Fruit fly (Drosophila melanogaster) S2 (cell line): Measurements from ENCODE around the gene CG7778.

ENCODE experiments used
- CG8478 ChIP-seq: fragments of >200 bp; optimal IDR thresholded peaks from 2 replicates; lab custom pipeline; 2018
- CTCF ChIP-seq, 2 experiments: fragments of >200 bp; optimal IDR thresholded peaks; 2 replicates each; lab custom pipeline; 2018

DNA sequence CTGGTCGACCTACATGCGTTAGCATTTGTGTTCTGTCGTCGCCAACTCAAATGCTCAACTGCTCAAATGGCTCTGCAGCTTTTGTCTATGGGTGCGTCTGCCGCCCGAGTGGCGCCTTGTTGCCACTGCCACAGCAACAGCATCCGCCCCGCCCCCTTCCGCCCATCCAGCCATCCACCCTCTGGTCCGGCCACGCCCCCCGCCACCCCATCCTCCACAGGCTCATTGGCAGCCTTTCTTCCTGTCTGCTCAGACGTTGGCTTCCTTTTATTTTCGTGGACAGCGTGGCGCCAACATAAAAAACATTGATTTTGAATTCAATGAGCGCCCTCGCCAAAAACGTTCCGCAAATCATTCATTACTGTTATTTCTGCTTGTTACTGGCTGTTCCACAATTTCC lies 12.8 kb upstream of the CG7778 start:
- TF ChIP-seq CG8478 (no peak), CTCF (optimal IDR thresholded peaks at IDR 0.05; lab: Kevin White, UChicago) (no peak)
